Fruit fly (Drosophila melanogaster): ENCODE data around the gene Rca1.

dm6 chr2L:6802740-6803139 is 49.4 kb upstream of the Rca1 start, which contains the start of the genes CG17377 and Daao2:
- TF ChIP-seq insv (optimal IDR thresholded peaks at IDR 0.05) (no peak), h (optimal IDR thresholded peaks at IDR 0.05) (no peak), psq (optimal IDR thresholded peaks at IDR 0.05) (no peak), ttk (optimal IDR thresholded peaks at IDR 0.05) (no peak), Myc (optimal IDR thresholded peaks at IDR 0.05) (no peak), Sin3A (optimal IDR thresholded peaks at IDR 0.05) (no peak)

Data from Kc167 (cell line).